Fruit fly (Drosophila melanogaster) whole organism, pupa: Measurements from ENCODE around the gene Fip1.

Experiments used
- CG10348 ChIP-seq: fragments of 200-800 bp; sonication (Bioruptor generic); IDR thresholded peaks from 2 replicates; pipeline ENCODE4 v1.3.6; 2022; ENCODE audit warnings: missing biosample characterization, missing genetic modification characterization
- CG12605 ChIP-seq: fragments of 200-800 bp; sonication (Bioruptor generic); IDR thresholded peaks from 2 replicates; pipeline ENCODE4 v1.3.6; 2022; ENCODE audit warnings: missing biosample characterization, missing genetic modification characterization
- CG13204 ChIP-seq: fragments of 200-800 bp; sonication (Bioruptor generic); optimal IDR thresholded peaks from 2 replicates; lab custom pipeline; 2018; ENCODE audit warnings: missing biosample characterization, mild to moderate bottlenecking, missing genetic modification characterization, moderate library complexity
- CG14655 ChIP-seq: fragments of 200-800 bp; sonication (Bioruptor generic); optimal IDR thresholded peaks from 3 replicates; lab custom pipeline; 2017; ENCODE audit warnings: mild to moderate bottlenecking, missing biosample characterization, missing genetic modification reagents, missing genetic modification characterization
- CG15710 ChIP-seq: fragments of 200-800 bp; sonication (Bioruptor generic); optimal IDR thresholded peaks from 2 replicates; lab custom pipeline; 2018; ENCODE audit warnings: missing biosample characterization, mild to moderate bottlenecking, missing genetic modification characterization, moderate library complexity
- CG17806 ChIP-seq: fragments of 200-800 bp; sonication (Bioruptor generic); optimal IDR thresholded peaks from 2 replicates; lab custom pipeline; 2018; ENCODE audit warnings: missing biosample characterization, mild to moderate bottlenecking, missing genetic modification characterization, moderate library complexity
- CG32121 ChIP-seq: fragments of 200-800 bp; sonication (Bioruptor generic); IDR thresholded peaks from 2 replicates; pipeline ENCODE4 v1.3.6; 2022; ENCODE audit warnings: missing biosample characterization, missing genetic modification characterization
- CG34367 ChIP-seq: fragments of 200-800 bp; sonication (Bioruptor generic); optimal IDR thresholded peaks from 2 replicates; lab custom pipeline; 2018; ENCODE audit warnings: missing biosample characterization, mild to moderate bottlenecking, missing genetic modification characterization
- CG4496 ChIP-seq: fragments of 200-800 bp; sonication (Bioruptor generic); IDR thresholded peaks from 3 replicates; pipeline ENCODE4 v1.3.6; 2022; ENCODE audit warnings: missing biosample characterization, missing genetic modification characterization
- CG8159 ChIP-seq: fragments of 200-800 bp; sonication (Bioruptor generic); optimal IDR thresholded peaks from 3 replicates; lab custom pipeline; 2018; ENCODE audit warnings: missing biosample characterization, mild to moderate bottlenecking, missing genetic modification characterization, moderate library complexity
- CG8301 ChIP-seq: fragments of 200-800 bp; sonication (Bioruptor generic); optimal IDR thresholded peaks from 2 replicates; lab custom pipeline; 2018; ENCODE audit warnings: missing biosample characterization, mild to moderate bottlenecking, missing genetic modification characterization
- CG9948 ChIP-seq: fragments of 200-800 bp; sonication (Bioruptor generic); optimal IDR thresholded peaks from 2 replicates; lab custom pipeline; 2018; ENCODE audit warnings: missing biosample characterization, mild to moderate bottlenecking, missing genetic modification characterization, moderate library complexity
- D1 ChIP-seq: fragments of 200-800 bp; sonication (Bioruptor generic); optimal IDR thresholded peaks from 2 replicates; lab custom pipeline; 2018; ENCODE audit warnings: missing biosample characterization, mild to moderate bottlenecking, missing genetic modification characterization, moderate library complexity
- EcR ChIP-seq: fragments of 200-800 bp; sonication (Bioruptor generic); optimal IDR thresholded peaks from 3 replicates; lab custom pipeline; 2019; ENCODE audit warnings: missing biosample characterization, missing genetic modification characterization, mild to moderate bottlenecking, moderate library complexity, missing genetic modification reagents
- Ets98B ChIP-seq: fragments of 200-800 bp; sonication (Bioruptor generic); IDR thresholded peaks from 2 replicates; pipeline ENCODE4 v1.3.6; 2022; ENCODE audit warnings: missing biosample characterization, missing genetic modification characterization
- Pif1A ChIP-seq: fragments of 200-800 bp; sonication (Bioruptor generic); optimal IDR thresholded peaks from 3 replicates; lab custom pipeline; 2016; ENCODE audit warnings: missing biosample characterization, missing genetic modification characterization
- Pif1B ChIP-seq: fragments of 200-800 bp; sonication (Bioruptor generic); optimal IDR thresholded peaks from 3 replicates; lab custom pipeline; 2016; ENCODE audit warnings: missing biosample characterization, missing genetic modification characterization
- Snoo ChIP-seq: fragments of 200-800 bp; sonication (Bioruptor generic); optimal IDR thresholded peaks from 3 replicates; lab custom pipeline; 2017; ENCODE audit warnings: missing biosample characterization, mild to moderate bottlenecking, missing genetic modification characterization, inconsistent platforms
- fd96Ca ChIP-seq: fragments of 200-800 bp; sonication (Bioruptor generic); IDR thresholded peaks from 3 replicates; pipeline ENCODE4 v1.3.6; 2022; ENCODE audit warnings: missing biosample characterization, missing genetic modification characterization
- rn ChIP-seq: fragments of 200-800 bp; sonication (Bioruptor generic); IDR thresholded peaks from 2 replicates; pipeline ENCODE4 v1.3.6; 2022; ENCODE audit warnings: missing biosample characterization, missing genetic modification characterization

The Fip1 gene

DNA sequence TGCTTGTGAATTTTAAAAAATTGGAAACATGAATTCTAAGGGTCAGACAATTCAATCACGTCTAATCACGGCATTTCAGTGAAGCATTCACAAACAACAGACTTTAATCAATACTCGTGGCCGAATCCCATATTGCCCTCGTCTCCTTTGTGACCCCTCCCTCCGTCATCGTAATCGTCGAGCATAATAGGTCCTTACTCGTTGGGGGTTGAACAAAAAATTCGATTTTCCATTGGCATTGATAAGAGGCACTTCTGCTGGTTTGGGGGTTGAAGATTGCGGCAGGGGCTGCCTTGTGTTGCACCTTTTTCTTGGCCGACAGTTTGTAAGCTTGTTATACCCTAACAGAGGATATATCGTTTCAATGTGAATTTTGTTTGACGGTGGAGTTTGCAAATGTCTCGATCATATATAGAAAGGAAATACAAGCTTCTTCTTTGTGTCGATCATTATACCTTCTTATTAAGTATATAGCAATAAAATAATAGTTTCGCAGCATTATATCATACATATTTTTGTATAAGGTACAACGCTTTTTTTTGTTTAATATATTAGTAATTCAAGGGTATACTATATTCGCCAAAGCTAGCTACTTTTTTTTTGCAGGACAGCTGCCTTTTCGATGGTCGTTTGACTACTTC, 39.5 kb downstream of the Fip1 start:
- TF ChIP-seq CG8159 (tag; lab: Kevin White, UChicago) (no peak), CG32121 (GFP tag; lab: Robert Waterston, UW) (no peak), EcR (no peak), rn (GFP tag; lab: Robert Waterston, UW) (no peak), CG4496 (GFP tag; lab: Robert Waterston, UW) (no peak), Ets98B (GFP tag; lab: Robert Waterston, UW) (no peak), Pif1B (no peak), CG10348 (GFP tag; lab: Robert Waterston, UW) (no peak), CG34367 (tag; lab: Kevin White, UChicago) (no peak), CG9948 (tag; lab: Kevin White, UChicago) (no peak), fd96Ca (no peak), CG14655 (no peak), CG15710 (tag; lab: Kevin White, UChicago) (no peak), CG12605 (GFP tag; lab: Robert Waterston, UW) (no peak), Pif1A (GFP tag; lab: Kevin White, UChicago) (no peak), Snoo (tag; lab: Kevin White, UChicago) (no peak), D1 (tag; lab: Kevin White, UChicago) (no peak), CG17806 (tag; lab: Kevin White, UChicago) (no peak), CG13204 (GFP tag; lab: Kevin White, UChicago) (no peak)

DNA sequence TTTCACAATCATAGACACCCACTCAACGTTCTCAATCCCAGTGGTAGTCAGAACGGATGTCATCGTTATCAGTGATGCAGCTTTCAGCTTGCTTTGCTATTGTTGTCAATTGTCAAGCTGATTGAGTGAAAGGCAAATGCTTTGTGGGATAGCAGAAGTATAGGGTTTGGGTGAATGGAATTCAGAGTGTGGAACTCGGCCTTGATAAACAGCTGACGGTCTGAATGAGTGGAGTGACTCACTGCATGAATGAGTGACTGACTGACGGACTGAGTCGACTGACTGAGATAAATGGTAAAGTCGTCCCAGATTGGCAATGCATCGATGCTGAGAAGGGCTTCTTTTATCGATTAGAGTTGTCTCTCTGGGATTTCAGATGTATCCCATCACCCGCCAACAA, 46.2 kb downstream of the Fip1 start:
- TF ChIP-seq D1 (tag; lab: Kevin White, UChicago) (no peak), CG14655 (no peak), Pif1A (GFP tag; lab: Kevin White, UChicago) (no peak), CG17806 (tag; lab: Kevin White, UChicago) (no peak), CG4496 (GFP tag; lab: Robert Waterston, UW) (no peak), CG8301 (tag; lab: Kevin White, UChicago) (no peak), Ets98B (GFP tag; lab: Robert Waterston, UW) (no peak)
